Fruit fly (Drosophila melanogaster): ENCODE data around the gene CG11327.

The CG11327 gene

dm6 chr2L:6717460-6717859, 30.9 kb upstream of the CG11327 start, which contains the start of gene Aatf (continued):
- TF ChIP-seq Opbp (GFP tag; IDR thresholded peaks at IDR 0.05; ENCODE audit: partially characterized antibody) (peak; percentile 82; the same call in 2 of the 3 replicates), pum (GFP tag; optimal IDR thresholded peaks at IDR 0.05) (no peak), fd96Cb (tag; optimal IDR thresholded peaks at IDR 0.05) (no peak), CG14441 (GFP tag; IDR thresholded peaks at IDR 0.05) (no peak), aop (GFP tag; IDR thresholded peaks at IDR 0.05) (no peak), MBD-R2 (GFP tag; IDR thresholded peaks at IDR 0.05) (peak; percentile 84), dati (GFP tag; IDR thresholded peaks at IDR 0.05) (no peak), fd64A (GFP tag; optimal IDR thresholded peaks at IDR 0.05) (no peak), peb (GFP tag; IDR thresholded peaks at IDR 0.05) (no peak), eve (GFP tag; optimal IDR thresholded peaks at IDR 0.05) (no peak), dan (GFP tag; IDR thresholded peaks at IDR 0.05) (no peak), gsb-n (tag; optimal IDR thresholded peaks at IDR 0.05) (no peak), fru (optimal IDR thresholded peaks at IDR 0.05) (no peak), vnd (GFP tag; IDR thresholded peaks at IDR 0.05; ENCODE audit: partially characterized antibody) (peak; percentile 64), Hand (GFP tag; optimal IDR thresholded peaks at IDR 0.05) (no peak), Gug (GFP tag; IDR thresholded peaks at IDR 0.05) (no peak), CG30020 (tag; optimal IDR thresholded peaks at IDR 0.05) (no peak), gcm2 (GFP tag; optimal IDR thresholded peaks at IDR 0.05) (no peak), D19A (tag; optimal IDR thresholded peaks at IDR 0.05) (no peak), zfh2 (GFP tag; optimal IDR thresholded peaks at IDR 0.05) (no peak), Dip2 (GFP tag; IDR thresholded peaks at IDR 0.05) (no peak), CG11456 (GFP tag; IDR thresholded peaks at IDR 0.05) (no peak), Dbx (GFP tag; IDR thresholded peaks at IDR 0.05) (peak; percentile 52; the same call in 2 of the 3 replicates), CG6254 (GFP tag; optimal IDR thresholded peaks at IDR 0.05) (no peak), bab2 (GFP tag; optimal IDR thresholded peaks at IDR 0.05) (no peak)

dm6 chr2L:6716921-6717320, 30.4 kb upstream of the CG11327 start:
- TF ChIP-seq ci (GFP tag; IDR thresholded peaks at IDR 0.05) (peak; percentile 31; the same call in 1 of the 3 replicates), NC2β (GFP tag; optimal IDR thresholded peaks at IDR 0.05) (no peak), prd (optimal IDR thresholded peaks at IDR 0.05) (no peak), prd (GFP tag; IDR thresholded peaks at IDR 0.05) (no peak), wek (GFP tag; optimal IDR thresholded peaks at IDR 0.05) (no peak), Sry-δ (GFP tag; optimal IDR thresholded peaks at IDR 0.05) (no peak), mld (GFP tag; IDR thresholded peaks at IDR 0.05; ENCODE audit: partially characterized antibody) (0 out of 3 replicates have a peak, but pooled peaks have one; percentile 22), vvl (GFP tag; IDR thresholded peaks at IDR 0.05) (no peak), CG17612 (GFP tag; IDR thresholded peaks at IDR 0.05) (peak; percentile 64; the same call in 1 of the 2 replicates), CG6791 (GFP tag; IDR thresholded peaks at IDR 0.05; ENCODE audit: partially characterized antibody) (0 out of 3 replicates have a peak, but pooled peaks have one; percentile 16), CG11695 (GFP tag; IDR thresholded peaks at IDR 0.05) (no peak), CG17186 (GFP tag; optimal IDR thresholded peaks at IDR 0.05) (no peak), ftz-f1 (GFP tag; optimal IDR thresholded peaks at IDR 0.05) (peak; percentile 24), insv (GFP tag; optimal IDR thresholded peaks at IDR 0.05) (no peak), phol (tag; optimal IDR thresholded peaks at IDR 0.05) (no peak), Doc2 (GFP tag; IDR thresholded peaks at IDR 0.05) (no peak), kah (GFP tag; optimal IDR thresholded peaks at IDR 0.05) (no peak), CG12659 (GFP tag; optimal IDR thresholded peaks at IDR 0.05) (no peak), H15 (GFP tag; IDR thresholded peaks at IDR 0.05) (no peak), dati (GFP tag; IDR thresholded peaks at IDR 0.05) (no peak), so (GFP tag; IDR thresholded peaks at IDR 0.05) (no peak), ERR (GFP tag; optimal IDR thresholded peaks at IDR 0.05) (no peak), CG17802 (tag; optimal IDR thresholded peaks at IDR 0.05) (peak; percentile 29), Gsc (GFP tag; IDR thresholded peaks at IDR 0.05) (no peak), CG12219 (GFP tag; optimal IDR thresholded peaks at IDR 0.05) (no peak), otp (GFP tag; IDR thresholded peaks at IDR 0.05) (no peak), CTCF (GFP tag; optimal IDR thresholded peaks at IDR 0.05) (peak; percentile 6), Ssrp (tag; optimal IDR thresholded peaks at IDR 0.05) (no peak)

All from whole organism, embryonic.